Fruit fly (Drosophila melanogaster) Kc167 (cell line): ENCODE data around the gene siz.

Source experiments
- Myc ChIP-seq: fragments of >200 bp; optimal IDR thresholded peaks from 2 replicates; lab custom pipeline; 2017; ENCODE audit warnings: missing external identifiers
- Sin3A ChIP-seq: fragments of >200 bp; optimal IDR thresholded peaks from 2 replicates; lab custom pipeline; 2018; ENCODE audit warnings: missing external identifiers
- h ChIP-seq: fragments of >200 bp; optimal IDR thresholded peaks from 3 replicates; lab custom pipeline; 2018; ENCODE audit warnings: missing external identifiers
- insv ChIP-seq: fragments of >200 bp; optimal IDR thresholded peaks from 3 replicates; lab custom pipeline; 2018; ENCODE audit warnings: missing external identifiers
- psq ChIP-seq: fragments of >200 bp; optimal IDR thresholded peaks from 2 replicates; lab custom pipeline; 2017; ENCODE audit warnings: missing external identifiers

DNA sequence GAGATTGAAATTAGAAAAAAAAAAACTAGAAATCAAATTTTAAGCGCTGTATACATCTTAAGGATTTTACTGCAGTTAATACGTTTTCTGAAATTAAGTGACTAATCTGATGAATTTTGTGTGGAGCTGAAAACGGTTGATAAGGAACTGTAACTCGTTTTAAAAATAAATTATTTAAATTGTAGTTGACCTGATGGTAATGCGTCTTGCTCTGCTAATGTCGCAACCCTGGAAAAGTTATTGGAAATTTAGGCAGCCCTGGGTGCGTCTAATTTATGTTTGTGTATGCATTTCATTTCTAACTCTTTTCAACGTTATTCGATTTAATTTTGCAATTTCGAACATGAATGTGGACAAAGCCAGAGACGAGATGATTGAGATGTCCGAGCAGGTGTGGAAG, 43.0 kb upstream of the siz start, which contains the start of gene CG12984:
- TF ChIP-seq psq (lab: Kevin White, UChicago) (no peak), h (no peak), Sin3A (lab: Kevin White, UChicago) (no peak), Myc (lab: Kevin White, UChicago) (no peak), insv (no peak)
